Worm (Caenorhabditis elegans) whole organism, mixed stage, embryonic: Measurements from ENCODE around the gene hpo-18.

ENCODE experiments used
- M03D4.4 ChIP-seq: sonication (generic microtip); optimal IDR thresholded peaks from 2 replicates; lab custom pipeline; 2017; ENCODE audit warnings: mild to moderate bottlenecking, missing genetic modification characterization, missing compliant biosample characterization
- bed-3 ChIP-seq: fragments of 200-800 bp; sonication (Bioruptor generic); optimal IDR thresholded peaks from 3 replicates; lab custom pipeline; 2018; ENCODE audit warnings: mild to moderate bottlenecking, missing genetic modification characterization, moderate library complexity, missing compliant biosample characterization
- blmp-1 ChIP-seq: fragments of 150-350 bp; optimal IDR thresholded peaks from 2 replicates; lab custom pipeline; 2014; ENCODE audit warnings: missing biosample characterization, missing genetic modification characterization
- ceh-39 ChIP-seq: fragments of 150-350 bp; optimal IDR thresholded peaks from 2 replicates; lab custom pipeline; 2014; ENCODE audit warnings: missing biosample characterization, missing genetic modification characterization
- ceh-43 ChIP-seq: fragments of 200-800 bp; sonication (Bioruptor generic); optimal IDR thresholded peaks from 2 replicates; lab custom pipeline; 2018; ENCODE audit warnings: mild to moderate bottlenecking, missing genetic modification characterization, moderate library complexity, missing compliant biosample characterization
- ces-1 ChIP-seq: fragments of 150-350 bp; optimal IDR thresholded peaks from 2 replicates; lab custom pipeline; 2014; ENCODE audit warnings: missing biosample characterization, missing genetic modification reagents, missing genetic modification characterization
- cnd-1 ChIP-seq: fragments of 200-800 bp; sonication (Bioruptor generic); optimal IDR thresholded peaks from 2 replicates; lab custom pipeline; 2018; ENCODE audit warnings: mild to moderate bottlenecking, missing genetic modification characterization, missing compliant biosample characterization
- elt-1 ChIP-seq: sonication (generic microtip); optimal IDR thresholded peaks from 2 replicates; lab custom pipeline; 2017; ENCODE audit warnings: missing genetic modification characterization, mild to moderate bottlenecking, missing compliant biosample characterization, antibody characterized with exemption, moderate library complexity, borderline replicate concordance; ENCODE audit not compliant: insufficient read depth
- elt-3 ChIP-seq: fragments of 150-350 bp; optimal IDR thresholded peaks from 2 replicates; lab custom pipeline; 2014; ENCODE audit warnings: missing biosample characterization, missing genetic modification characterization
- flh-1 ChIP-seq: fragments of 200-800 bp; sonication (Bioruptor generic); optimal IDR thresholded peaks from 2 replicates; lab custom pipeline; 2018; ENCODE audit warnings: mild to moderate bottlenecking, missing genetic modification characterization, moderate library complexity, missing compliant biosample characterization
- ham-2 ChIP-seq: fragments of 200-800 bp; sonication (Bioruptor generic); optimal IDR thresholded peaks from 2 replicates; lab custom pipeline; 2018; ENCODE audit warnings: mild to moderate bottlenecking, missing genetic modification characterization, missing compliant biosample characterization
- hlh-1 ChIP-seq: fragments of 150-350 bp; optimal IDR thresholded peaks from 2 replicates; lab custom pipeline; 2014; ENCODE audit warnings: missing biosample characterization, missing genetic modification reagents, missing genetic modification characterization
- lin-13 ChIP-seq: fragments of 150-350 bp; optimal IDR thresholded peaks from 2 replicates; lab custom pipeline; 2014; ENCODE audit warnings: missing biosample characterization, missing genetic modification characterization
- lin-32 ChIP-seq: fragments of 200-800 bp; sonication (Bioruptor generic); optimal IDR thresholded peaks from 2 replicates; lab custom pipeline; 2018; ENCODE audit warnings: mild to moderate bottlenecking, missing genetic modification characterization, missing compliant biosample characterization
- lsy-2 ChIP-seq: fragments of 150-350 bp; optimal IDR thresholded peaks from 2 replicates; lab custom pipeline; 2014; ENCODE audit warnings: missing biosample characterization, missing genetic modification characterization
- mab-5 ChIP-seq: fragments of 150-350 bp; optimal IDR thresholded peaks from 2 replicates; lab custom pipeline; 2014; ENCODE audit warnings: missing biosample characterization, missing genetic modification characterization
- mep-1 ChIP-seq: fragments of 150-350 bp; optimal IDR thresholded peaks from 2 replicates; lab custom pipeline; 2017; ENCODE audit warnings: missing biosample characterization, missing genetic modification reagents, missing genetic modification characterization, inconsistent platforms
- nhr-12 ChIP-seq: fragments of 150-350 bp; optimal IDR thresholded peaks from 2 replicates; lab custom pipeline; 2014; ENCODE audit warnings: missing biosample characterization, missing genetic modification characterization
- nhr-2 ChIP-seq: fragments of 150-350 bp; optimal IDR thresholded peaks from 2 replicates; lab custom pipeline; 2014; ENCODE audit warnings: missing biosample characterization, missing genetic modification characterization
- nhr-237 ChIP-seq: fragments of 150-350 bp; optimal IDR thresholded peaks from 2 replicates; lab custom pipeline; 2014; ENCODE audit warnings: missing biosample characterization, missing genetic modification characterization
- nhr-28 ChIP-seq: fragments of 150-350 bp; optimal IDR thresholded peaks from 2 replicates; lab custom pipeline; 2014; ENCODE audit warnings: missing biosample characterization, missing genetic modification characterization
- pha-4 ChIP-seq: fragments of 150-350 bp; optimal IDR thresholded peaks from 2 replicates; lab custom pipeline; 2018; ENCODE audit warnings: missing biosample characterization, missing genetic modification reagents, missing genetic modification characterization
- sem-2 ChIP-seq: fragments of 200-800 bp; sonication (Bioruptor generic); optimal IDR thresholded peaks from 2 replicates; lab custom pipeline; 2018; ENCODE audit warnings: mild to moderate bottlenecking, missing genetic modification characterization, missing compliant biosample characterization
- snpc-4 ChIP-seq: fragments of 150-350 bp; optimal IDR thresholded peaks from 2 replicates; lab custom pipeline; 2014; ENCODE audit warnings: missing biosample characterization, missing genetic modification characterization
- tbx-8 ChIP-seq: fragments of 200-800 bp; sonication (Bioruptor generic); optimal IDR thresholded peaks from 2 replicates; lab custom pipeline; 2018; ENCODE audit warnings: mild to moderate bottlenecking, missing genetic modification characterization, moderate library complexity, missing compliant biosample characterization
- unc-120 ChIP-seq: sonication (generic microtip); optimal IDR thresholded peaks from 2 replicates; lab custom pipeline; 2017; ENCODE audit warnings: missing genetic modification characterization, missing compliant biosample characterization; ENCODE audit not compliant: poor library complexity, severe bottlenecking
- unc-39 ChIP-seq: fragments of 150-350 bp; optimal IDR thresholded peaks from 2 replicates; lab custom pipeline; 2014; ENCODE audit warnings: missing biosample characterization, missing genetic modification characterization
- unc-62 ChIP-seq: fragments of 150-350 bp; optimal IDR thresholded peaks from 2 replicates; lab custom pipeline; 2014; ENCODE audit warnings: missing biosample characterization, missing genetic modification reagents, missing genetic modification characterization
- zip-8 ChIP-seq: fragments of 150-350 bp; optimal IDR thresholded peaks from 2 replicates; lab custom pipeline; 2014; ENCODE audit warnings: missing biosample characterization, missing genetic modification characterization
- ztf-11 ChIP-seq: fragments of 150-350 bp; optimal IDR thresholded peaks from 2 replicates; lab custom pipeline; 2014; ENCODE audit warnings: missing biosample characterization, missing genetic modification characterization

Gene hpo-18

DNA sequence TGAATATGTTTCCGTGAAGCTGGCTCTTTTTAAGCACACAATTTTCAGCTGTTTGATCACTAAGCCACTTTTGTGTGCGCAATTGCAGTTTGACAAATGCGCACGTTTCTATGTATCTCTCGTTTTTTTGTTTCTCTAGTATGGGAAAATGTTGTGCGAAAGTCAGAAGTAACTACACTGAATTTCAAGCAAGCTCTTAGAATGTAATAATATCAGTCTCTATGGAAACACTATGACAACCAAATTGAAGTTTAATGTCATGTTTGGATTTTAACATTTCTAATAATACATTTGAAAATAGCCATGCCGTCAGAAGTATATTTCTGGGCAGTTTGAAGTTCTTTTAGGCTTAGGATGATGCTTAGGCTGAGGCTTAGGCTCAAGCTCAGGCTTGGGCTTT, 26.4 kb downstream of the hpo-18 start, which contains the start of gene ZC132.9:
TSS of gene ZC132.9 (minus strand) at position 101 of the 400 bp plus-strand sequence.
- TF ChIP-seq mab-5 (tag; lab: Kevin White, UChicago) (no peak), blmp-1 (tag; lab: Kevin White, UChicago) (no peak), ces-1 (GFP tag; lab: Kevin White, UChicago) (no peak), unc-39 (no peak), nhr-12 (tag; lab: Kevin White, UChicago) (no peak), ceh-43 (GFP tag; lab: Kevin White, UChicago) (no peak), elt-1 (tag; lab: Kevin White, UChicago) (no peak), ztf-11 (tag; lab: Kevin White, UChicago) (no peak), flh-1 (no peak), lin-32 (no peak), hlh-1 (no peak), zip-8 (tag; lab: Kevin White, UChicago) (no peak), sem-2 (GFP tag; lab: Kevin White, UChicago) (no peak), ceh-39 (tag; lab: Kevin White, UChicago) (no peak), bed-3 (GFP tag; lab: Kevin White, UChicago) (no peak), lsy-2 (no peak), cnd-1 (tag; lab: Kevin White, UChicago) (no peak), unc-62 (GFP tag; lab: Kevin White, UChicago) (no peak)

DNA sequence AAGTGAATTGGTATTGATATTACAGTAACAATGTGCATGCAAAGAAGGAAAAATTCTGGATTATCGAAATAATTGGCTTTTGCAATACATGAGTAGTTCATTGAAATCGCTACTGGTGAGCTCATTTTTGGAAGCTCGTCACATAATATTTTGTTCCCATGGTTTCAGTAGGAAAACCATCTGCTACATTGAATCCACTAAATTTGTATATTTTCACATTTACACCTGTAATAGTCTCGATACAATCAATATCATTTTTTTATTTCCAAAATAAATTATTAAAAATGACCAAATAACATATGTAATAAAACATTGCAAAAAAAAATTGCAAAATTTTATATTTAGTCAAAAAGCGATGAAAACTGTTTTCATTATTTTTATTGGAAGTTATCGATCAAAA, 31.2 kb downstream of the hpo-18 start, which contains the start of gene srh-192:
TSS of gene srh-192 (minus strand) at position 101 of the 400 bp plus-strand sequence.
- TF ChIP-seq mep-1 (tag; lab: Kevin White, UChicago) (no peak), elt-3 (tag; lab: Kevin White, UChicago) (no peak), nhr-2 (tag; lab: Kevin White, UChicago) (no peak), cnd-1 (tag; lab: Kevin White, UChicago) (no peak), M03D4.4 (tag; lab: Kevin White, UChicago) (no peak), ztf-11 (tag; lab: Kevin White, UChicago) (no peak), tbx-8 (GFP tag; lab: Kevin White, UChicago) (no peak), ces-1 (GFP tag; lab: Kevin White, UChicago) (no peak), ceh-43 (GFP tag; lab: Kevin White, UChicago) (no peak), lin-13 (tag; lab: Kevin White, UChicago) (no peak), nhr-12 (tag; lab: Kevin White, UChicago) (no peak), nhr-237 (tag; lab: Kevin White, UChicago) (no peak)

DNA sequence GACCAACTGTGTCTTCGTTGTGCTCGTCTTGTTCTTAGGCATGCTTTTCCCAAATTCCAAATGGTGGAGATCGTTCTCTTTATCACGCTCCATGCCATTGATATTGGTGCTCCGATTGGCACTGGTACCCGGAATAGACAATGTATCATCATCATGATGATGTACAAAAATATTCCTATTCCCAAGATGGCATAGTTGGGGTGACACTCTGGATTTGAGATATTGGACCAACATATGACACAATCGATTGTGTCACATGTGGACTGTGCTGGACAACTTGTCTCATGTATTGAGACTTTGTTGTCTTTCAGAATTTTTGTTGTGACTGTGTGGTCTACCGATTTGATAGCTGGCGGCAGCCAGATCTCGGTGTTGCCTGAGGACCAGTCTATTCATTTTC, 42.0 kb downstream of the hpo-18 start:
- TF ChIP-seq ceh-39 (tag; lab: Kevin White, UChicago) (no peak), nhr-2 (tag; lab: Kevin White, UChicago) (no peak), unc-120 (tag; lab: Kevin White, UChicago) (no peak), nhr-12 (tag; lab: Kevin White, UChicago) (no peak), M03D4.4 (tag; lab: Kevin White, UChicago) (no peak), ham-2 (no peak), elt-3 (tag; lab: Kevin White, UChicago) (no peak), ceh-43 (GFP tag; lab: Kevin White, UChicago) (no peak)

DNA sequence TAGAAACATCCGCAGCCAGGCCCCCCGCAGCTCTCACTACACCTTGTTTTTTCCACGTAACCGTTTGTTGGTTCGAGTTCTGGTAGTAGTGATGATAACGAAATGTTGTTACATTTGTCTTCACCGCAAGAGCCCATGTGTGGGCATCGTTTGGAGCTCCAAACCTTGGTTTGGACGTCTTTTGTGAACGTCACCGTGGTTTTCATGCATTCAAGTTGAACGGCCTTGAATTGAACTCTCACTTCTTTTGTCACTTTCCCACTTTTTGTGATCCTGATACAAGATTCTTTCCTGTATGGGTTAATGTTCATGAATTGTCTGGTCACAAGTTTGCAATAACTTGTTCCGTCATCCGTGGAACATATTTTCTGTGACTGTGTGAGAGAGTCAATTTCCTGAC, 42.4 kb downstream of the hpo-18 start:
- TF ChIP-seq flh-1 (no peak), mep-1 (tag; lab: Kevin White, UChicago) (no peak), M03D4.4 (tag; lab: Kevin White, UChicago) (no peak), pha-4 (tag; lab: Kevin White, UChicago) (no peak), hlh-1 (no peak), lin-13 (tag; lab: Kevin White, UChicago) (no peak), ham-2 (no peak), ceh-39 (tag; lab: Kevin White, UChicago) (no peak), ztf-11 (tag; lab: Kevin White, UChicago) (no peak), zip-8 (tag; lab: Kevin White, UChicago) (no peak), nhr-28 (no peak)

DNA sequence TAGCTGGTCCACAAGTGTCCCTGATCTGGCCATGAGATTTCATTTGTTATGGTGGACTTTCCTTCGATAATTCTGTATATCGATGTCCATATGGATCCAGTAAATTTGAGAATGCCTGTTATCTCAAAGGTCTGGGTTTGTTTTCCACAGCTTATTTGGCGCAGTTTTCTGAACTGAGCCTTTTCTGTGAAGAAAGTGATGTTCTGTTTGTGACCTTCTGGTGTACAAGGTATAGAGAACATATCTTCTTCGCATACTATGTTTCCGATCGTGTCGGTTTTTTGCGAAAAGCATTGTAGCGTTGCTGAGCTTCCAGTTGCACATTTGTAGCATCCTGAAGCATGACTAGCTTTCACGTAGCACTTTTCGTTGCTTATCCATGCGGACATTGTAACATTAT, 43.4 kb downstream of the hpo-18 start:
- TF ChIP-seq pha-4 (tag; lab: Kevin White, UChicago) (no peak), ceh-39 (tag; lab: Kevin White, UChicago) (no peak), snpc-4 (tag; lab: Kevin White, UChicago) (no peak), blmp-1 (tag; lab: Kevin White, UChicago) (no peak), flh-1 (no peak), nhr-2 (tag; lab: Kevin White, UChicago) (no peak), sem-2 (GFP tag; lab: Kevin White, UChicago) (no peak)
- TF ChIP-seq, all 35 proteins: peak for 0
